Fruit fly (Drosophila melanogaster) ovary, adult (tissue): ENCODE results near the gene CG13919.

Source experiments
- CG17801 ChIP-seq: fragments of 200-800 bp; optimal IDR thresholded peaks from 2 replicates; lab custom pipeline; 2019; ENCODE audit warnings: missing biosample characterization, mild to moderate bottlenecking, missing genetic modification characterization, moderate library complexity; ENCODE audit not compliant: partially characterized antibody

CG13919 gene

DNA sequence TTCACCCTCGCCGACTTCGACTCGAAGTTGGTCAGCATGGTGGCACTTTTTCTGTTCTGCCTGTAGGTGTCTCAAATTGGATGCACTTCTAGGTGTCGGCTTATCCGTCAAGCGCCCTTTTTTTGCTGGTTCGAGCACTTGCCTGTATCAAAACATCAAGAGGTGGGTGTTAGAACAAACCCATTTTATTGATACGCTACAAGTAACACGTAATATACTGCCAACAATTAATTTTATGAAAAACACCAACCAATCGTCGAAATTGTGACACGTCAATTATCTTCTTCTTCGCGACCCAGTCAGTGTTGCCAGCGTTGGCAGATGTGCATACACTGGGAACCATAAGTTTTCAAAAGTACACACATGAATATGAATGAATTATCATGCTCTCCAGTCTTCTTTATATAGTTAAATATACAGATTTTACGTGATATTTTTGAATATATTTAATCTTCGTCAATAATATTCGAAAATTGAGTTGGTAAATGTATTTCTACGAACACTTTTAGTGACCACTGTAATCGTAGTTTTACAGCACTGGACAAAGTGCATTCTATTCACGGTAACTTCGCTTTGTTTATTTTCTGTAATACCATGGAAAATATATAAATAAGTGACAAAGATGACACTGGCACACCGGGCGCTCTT is at the start of gene CG13919, which contains the start of gene alphaCOP:
TSS of gene CG13919 (plus strand) at position 548 of the 648 bp plus-strand sequence.
TSS of gene alphaCOP (minus strand) at position 280 of the 648 bp plus-strand sequence.
- TF ChIP-seq CG17801, result peak; percentile 97

DNA sequence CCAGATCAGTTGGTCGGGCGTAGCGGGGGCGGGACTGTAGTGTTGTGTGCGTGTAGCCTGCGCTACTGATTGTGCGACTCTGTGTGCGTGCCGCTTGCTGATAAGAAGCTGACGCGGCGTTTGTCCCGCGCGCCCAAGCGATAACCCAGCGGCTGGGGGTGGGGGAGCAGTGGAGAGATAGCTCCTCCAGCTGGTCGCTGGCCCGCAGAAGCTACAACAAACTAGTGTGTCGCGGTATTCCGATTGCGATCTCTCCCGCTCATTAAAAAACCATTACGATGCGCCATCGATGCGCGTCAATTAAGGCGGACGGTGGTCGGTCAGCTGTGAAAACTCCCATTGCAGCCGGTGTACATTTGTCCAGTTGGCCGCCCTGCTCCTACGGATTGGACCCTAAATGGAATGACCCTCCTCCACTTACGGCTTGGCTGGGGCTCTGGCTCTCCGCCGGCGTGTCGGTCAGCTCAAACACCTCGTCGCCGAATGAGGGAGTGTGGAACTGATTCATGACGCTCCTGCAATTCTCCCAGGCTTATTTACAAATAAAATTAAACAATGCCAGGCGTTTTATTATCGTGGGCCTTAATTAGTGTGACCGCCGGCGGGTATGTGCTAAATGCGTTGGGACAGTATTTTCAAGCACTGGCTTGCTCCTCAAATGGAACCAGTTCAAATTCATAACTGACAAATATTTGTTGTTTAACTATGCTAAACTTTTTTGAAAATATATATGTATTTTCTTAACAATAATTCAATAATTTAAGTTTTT is 43.0 kb upstream of the CG13919 start, which contains the start of gene CG12104:
TSS of gene CG12104 (minus strand) at position 611 of the 769 bp plus-strand sequence.
- TF ChIP-seq CG17801, result no peak

DNA sequence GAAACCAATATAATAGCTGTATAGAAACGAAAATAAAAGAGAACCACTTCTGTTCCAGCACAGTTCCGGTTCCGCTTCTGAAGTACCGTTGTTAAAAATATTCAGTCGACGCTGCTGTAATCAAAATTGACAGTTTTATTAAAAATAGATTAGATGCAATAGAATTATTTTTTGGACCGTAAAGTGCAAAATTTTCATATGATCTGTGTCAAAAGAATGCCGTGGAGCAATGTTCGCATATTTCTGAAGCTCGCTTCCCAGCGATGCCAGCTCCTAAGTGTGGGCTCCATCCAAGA is 42.5 kb upstream of the CG13919 start, which contains the start of the genes CG18170 and CG33791:
TSS of gene CG18170 (plus strand) at position 122 of the 296 bp plus-strand sequence.
TSS of gene CG33791 (plus strand) at position 122 of the 296 bp plus-strand sequence.
- TF ChIP-seq CG17801, result no peak

DNA sequence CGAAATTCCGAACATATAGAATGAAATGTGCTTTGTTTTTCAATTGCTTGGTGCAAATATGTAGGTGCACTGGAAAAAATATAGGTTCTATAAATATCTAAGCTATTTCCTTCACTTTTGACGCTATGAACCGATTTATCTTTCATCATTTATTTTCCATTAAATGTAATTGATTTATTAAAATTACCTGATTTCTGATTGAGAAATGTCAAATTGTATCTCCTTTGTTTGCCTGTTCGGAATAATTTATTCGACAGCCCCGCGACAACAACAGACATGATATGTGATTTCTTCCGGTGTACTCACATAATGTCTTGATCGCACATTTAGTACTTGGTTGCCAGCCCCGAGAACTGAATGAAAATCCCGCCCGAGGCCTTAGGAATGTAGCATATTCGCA is 35.7 kb upstream of the CG13919 start:
- TF ChIP-seq CG17801, result no peak

DNA sequence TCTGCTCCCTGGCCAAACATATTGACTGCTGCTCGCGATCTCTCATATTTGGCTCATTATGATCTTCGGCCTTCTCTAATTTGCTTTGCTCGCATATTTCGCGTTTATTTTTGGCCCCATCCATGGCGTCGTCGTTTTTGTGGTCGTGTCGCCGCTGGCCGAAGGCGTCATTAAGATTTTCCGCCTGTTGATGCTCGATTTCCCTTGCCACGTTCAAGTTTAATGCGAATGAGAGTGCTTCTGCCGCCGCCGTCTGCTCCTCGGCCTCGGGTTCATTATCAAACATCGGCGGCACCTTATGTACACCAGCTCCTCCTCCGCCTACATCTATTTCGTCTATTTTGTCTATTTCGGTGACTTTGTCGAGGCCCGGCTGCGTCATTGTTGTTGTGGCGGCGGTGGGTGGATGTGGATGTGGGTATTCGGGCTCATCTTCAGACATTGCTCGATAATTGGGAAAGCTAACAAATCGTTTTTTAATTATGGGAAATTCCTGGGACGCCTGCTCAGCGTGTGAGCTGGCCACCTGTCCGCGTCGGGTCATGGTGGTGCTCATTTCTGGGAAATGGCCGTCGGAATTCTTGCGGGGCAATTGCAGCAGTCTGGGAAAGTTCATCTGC is 30.7 kb upstream of the CG13919 start:
- no peak for TF ChIP-seq CG17801

DNA sequence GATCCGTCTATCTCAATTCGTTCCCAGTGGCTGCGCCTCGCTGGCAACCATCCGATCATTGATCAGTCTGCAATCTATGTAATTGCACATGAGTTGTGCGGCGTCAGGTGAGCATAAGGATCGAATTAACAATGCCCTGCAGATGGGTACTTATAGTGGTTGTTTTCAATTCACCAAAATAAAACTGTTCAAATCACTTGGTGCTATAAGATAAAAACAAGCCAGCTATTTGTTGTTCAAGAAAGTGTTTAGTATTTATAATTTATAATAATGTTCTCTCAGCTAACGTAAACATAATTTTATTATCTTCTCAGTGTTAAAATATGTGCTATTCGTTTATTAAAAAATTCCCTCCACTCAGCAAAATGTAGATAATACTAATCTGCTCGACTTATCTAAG is 29.6 kb upstream of the CG13919 start, which contains the start of gene CG12105:
TSS of gene CG12105 (minus strand) at position 101 of the 400 bp plus-strand sequence.
- no peak for TF ChIP-seq CG17801

DNA sequence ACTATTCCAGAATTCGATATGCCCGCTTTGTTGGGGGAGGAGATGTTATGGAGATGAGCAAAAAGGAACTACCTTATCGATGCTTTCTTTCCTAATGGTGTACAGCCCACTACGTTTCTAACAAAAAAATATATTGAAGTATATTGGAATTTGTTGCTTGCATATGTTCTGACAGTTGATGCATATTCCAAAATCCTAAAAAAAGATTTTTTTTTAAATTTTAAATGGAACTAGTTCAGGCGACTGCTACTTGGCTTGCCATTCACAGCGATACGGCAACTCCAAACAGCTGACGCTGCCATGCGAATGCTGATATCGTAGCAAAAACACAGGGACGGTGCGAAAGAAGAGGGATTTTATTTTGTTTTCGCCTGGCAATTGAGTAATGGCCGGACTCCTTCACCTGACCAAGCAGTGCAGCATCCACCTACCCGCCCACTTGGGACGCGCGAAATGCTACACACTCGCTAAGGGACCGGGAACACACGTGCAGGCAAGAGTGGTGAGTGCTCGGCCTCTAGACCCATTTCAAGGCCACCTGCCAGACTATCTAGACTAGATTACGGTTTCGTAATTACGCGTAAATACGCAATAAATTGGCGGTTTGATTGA is 27.0 kb upstream of the CG13919 start, which contains the start of the genes CG13926, ABCB7 and CG33230:
TSS of gene CG13926 (minus strand) at position 43 of the 612 bp plus-strand sequence.
TSS of gene ABCB7 (plus strand) at position 299 of the 612 bp plus-strand sequence.
TSS of gene CG33230 (plus strand) at position 299 of the 612 bp plus-strand sequence.
- TF ChIP-seq CG17801, result peak; percentile 39

DNA sequence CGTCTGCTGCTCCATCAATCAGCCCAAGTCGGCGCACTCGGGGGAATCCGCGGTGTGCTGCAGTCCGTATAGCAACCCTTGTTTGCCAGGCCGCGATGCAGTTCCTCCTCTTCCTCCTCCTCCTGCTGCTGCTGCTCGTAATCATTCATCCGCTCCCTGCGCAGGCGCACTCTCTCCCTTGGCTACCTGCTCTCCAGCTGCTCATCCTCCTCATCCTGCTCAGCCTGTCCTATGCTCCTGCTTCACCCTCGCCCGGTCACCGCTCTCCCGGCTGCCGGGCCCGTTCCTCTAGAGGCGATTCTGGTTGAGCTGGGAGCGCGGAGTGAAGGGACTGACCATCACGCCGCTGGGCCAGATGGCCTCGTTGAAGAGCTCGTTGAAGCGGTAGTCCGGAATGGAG is 18.3 kb upstream of the CG13919 start:
- no peak for TF ChIP-seq CG17801

DNA sequence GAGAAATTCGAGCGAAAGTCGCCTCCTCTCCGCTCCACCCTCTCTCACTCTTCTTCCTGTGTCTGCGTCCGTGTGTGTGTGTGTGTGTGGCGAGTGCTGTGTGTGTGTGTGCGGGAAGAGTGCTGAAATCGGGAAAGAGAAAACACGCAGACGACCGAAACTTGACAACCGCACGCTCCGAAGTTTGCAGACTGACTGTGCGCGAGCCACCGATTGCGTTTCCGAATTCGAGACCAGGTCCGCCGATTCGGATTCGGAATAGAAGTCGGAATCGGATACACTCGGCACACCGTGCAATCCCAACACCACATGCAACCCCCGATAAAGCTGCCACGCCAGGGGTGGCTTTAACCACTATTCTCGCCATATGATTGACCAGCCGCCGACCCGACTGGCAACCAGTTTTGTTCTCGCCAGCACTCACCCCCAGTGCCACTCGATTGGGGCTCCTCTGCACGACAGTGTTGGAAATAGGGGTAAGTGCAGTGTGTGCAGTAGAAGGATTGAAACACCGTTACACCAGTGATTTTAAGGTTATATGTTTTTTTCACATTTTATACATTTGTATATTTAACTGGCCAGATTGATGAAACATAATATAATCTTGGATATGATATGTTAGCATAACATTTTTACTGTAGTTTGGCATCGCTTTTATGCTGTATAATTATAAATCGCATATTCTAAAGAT is 16.9 kb upstream of the CG13919 start, which contains the start of gene CG13928:
TSS of gene CG13928 (minus strand) at position 202 of the 691 bp plus-strand sequence.
- TF ChIP-seq CG17801, result no peak

DNA sequence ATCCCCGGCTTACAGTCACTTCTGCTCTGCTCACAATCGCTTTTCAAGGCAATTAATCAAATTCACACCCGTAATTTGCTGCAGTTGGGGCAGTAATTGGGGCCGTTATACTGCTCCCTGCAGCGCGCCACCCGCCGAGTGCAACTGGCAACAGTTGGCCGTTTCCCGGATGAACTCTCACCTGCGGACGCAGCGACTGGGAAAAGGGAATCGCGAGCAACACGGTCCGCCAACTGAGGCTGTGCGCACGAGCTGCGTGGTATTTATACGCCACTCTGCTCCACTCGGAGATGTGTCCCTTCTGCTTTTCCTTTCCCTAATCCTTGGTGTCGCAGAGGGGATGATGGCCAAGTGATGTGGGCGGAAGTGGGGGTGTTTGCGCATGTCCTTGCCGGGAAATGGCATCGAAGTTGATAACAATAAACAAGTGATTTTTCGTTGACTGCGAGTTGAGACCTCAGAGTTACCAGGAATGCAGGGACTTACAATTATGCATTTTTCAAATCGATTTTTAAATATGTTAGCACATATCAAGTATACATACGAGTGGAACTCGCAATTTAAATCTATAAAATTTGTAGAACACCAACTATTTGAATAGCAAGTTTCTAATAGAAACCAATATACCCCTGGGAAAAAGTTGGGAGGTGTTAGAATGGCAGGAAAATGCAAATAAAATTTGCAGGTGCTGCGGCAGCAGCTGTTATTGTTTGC is 16.0 kb upstream of the CG13919 start, which contains the start of gene GC:
TSS of gene GC (minus strand) at position 238 of the 714 bp plus-strand sequence.
- no peak for TF ChIP-seq CG17801

DNA sequence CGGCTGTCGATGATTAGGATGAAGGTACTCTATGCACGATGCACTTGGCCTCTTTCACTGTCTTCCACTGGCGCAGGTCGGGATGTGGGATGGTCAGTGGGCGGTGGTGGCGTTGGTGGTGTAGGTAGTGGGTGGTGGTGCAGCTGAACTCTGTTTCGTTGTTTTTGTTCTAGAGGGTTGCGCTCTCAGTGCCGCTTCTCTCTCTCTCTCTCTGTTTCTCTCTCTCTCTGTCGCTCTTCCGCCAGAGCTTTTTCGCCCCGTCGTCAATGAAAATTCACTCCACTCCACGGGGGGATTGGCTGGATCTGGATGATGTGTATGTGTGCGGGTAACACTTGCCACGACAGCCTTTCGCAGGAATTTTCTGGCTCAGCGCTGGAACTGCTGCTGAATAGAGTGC is 8.4 kb upstream of the CG13919 start:
- no peak for TF ChIP-seq CG17801

DNA sequence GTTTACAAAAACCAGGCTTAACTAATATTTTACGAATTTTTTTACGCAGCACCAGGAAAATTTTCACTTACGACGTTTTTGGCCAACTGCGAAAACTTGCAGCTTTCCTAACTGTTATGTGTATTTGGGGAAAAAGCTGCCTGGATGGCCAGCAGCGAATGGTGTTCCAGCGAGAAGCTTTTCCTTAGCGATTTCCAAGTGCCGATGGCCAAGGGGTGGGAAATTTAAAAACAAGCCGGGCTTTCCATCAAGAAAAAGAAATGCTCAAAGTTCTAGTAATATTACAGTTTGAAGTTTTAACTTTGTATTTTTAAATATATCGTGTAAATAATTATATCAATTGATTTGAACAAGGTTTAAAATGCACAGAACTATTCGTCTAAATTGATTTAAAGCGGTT is 7.6 kb upstream of the CG13919 start, which contains the start of gene nSyb:
TSS of gene nSyb (minus strand) at position 101 of the 400 bp plus-strand sequence.
- no peak for TF ChIP-seq CG17801

DNA sequence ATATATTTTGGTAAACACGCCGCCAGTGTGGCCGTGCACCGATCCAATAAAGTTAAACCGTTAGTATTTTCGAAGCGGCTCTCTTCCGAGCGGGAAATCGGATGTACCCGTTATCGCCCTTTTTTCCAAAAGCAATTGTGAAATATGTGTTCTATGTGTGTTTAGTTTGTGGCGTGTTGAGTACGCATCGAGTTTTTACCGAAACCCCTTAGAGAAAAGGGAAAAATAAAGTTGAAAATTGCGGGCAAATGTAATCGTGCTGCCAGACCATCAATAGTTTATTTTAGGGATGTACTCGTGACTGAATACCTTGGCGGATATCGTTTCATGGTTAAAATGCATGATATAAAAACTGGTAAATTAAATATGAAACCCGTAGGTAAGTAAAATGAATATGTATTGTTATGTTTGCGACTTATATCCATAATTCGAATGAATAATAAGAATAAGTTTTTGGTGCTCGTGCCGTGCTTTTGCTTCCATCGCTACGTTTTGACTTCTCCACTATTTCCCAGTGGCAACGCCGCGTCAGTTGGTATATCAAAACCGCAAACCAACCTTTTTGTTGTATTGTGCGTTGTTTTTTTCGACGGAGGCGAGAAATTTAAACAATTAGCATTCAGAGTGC is 6.0 kb upstream of the CG13919 start, which contains the start of the genes Mettl2 and Bgb:
TSS of gene Mettl2 (minus strand) at position 51 of the 628 bp plus-strand sequence.
TSS of gene Bgb (plus strand) at position 527 of the 628 bp plus-strand sequence.
- TF ChIP-seq CG17801, result peak; percentile 77

DNA sequence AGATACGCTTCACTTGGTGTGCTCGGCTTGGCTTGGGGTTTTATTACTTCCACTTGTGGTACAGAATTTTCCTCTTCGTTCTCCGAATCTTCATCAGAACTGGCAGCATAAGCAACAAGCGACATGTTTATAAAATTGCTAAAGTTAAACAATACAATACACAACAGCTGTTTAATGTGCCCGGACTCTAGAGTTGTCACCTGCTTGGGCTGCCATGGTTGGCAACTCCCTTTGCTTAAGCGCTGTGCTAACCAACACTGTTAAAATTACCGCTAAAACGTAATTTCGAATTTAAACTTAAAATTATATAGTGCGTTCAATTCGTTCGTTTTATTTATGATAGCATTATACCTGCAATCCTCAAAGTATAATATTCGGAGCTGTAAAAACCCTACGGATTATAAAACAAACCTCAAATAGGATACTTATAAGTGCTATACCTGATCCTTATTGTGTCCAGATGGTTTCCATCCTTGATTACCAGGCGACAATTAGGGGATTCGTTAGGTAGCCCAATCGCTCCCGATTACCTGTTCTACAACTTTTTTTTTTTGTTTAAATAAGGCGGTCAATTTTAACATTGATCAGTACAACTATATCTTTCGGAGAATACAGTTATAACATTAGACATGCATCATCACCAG is 2.1 kb downstream of the CG13919 start, which contains the start of the genes CG17249 and Bro:
TSS of gene CG17249 (minus strand) at position 189 of the 644 bp plus-strand sequence.
TSS of gene Bro (plus strand) at position 594 of the 644 bp plus-strand sequence.
- TF ChIP-seq CG17801, result no peak
